Fruit fly (Drosophila melanogaster): Measurements from ENCODE around the gene ERR.
A peak's percentile ranks its signal among the peaks of the same experiment; 100 is the strongest.

ERR gene

dm6 chr3L:8175818-8176217 lies 10.7 kb downstream of the ERR start, which contains the start of gene RecQ4 (continued):
- TF ChIP-seq Opbp (GFP tag; IDR thresholded peaks at IDR 0.05; ENCODE audit: partially characterized antibody), result peak; percentile 53; the same call in 1 of the 3 replicates
- TF ChIP-seq trem (tag; optimal IDR thresholded peaks at IDR 0.05), result peak; percentile 36
- TF ChIP-seq pnt (GFP tag; optimal IDR thresholded peaks at IDR 0.05), result no peak
- no peak for TF ChIP-seq CG13123 (GFP tag; optimal IDR thresholded peaks at IDR 0.05)
- TF ChIP-seq bowl (GFP tag; IDR thresholded peaks at IDR 0.05), result no peak
- no peak for TF ChIP-seq hkb (optimal IDR thresholded peaks at IDR 0.05)
- TF ChIP-seq hkb (GFP tag; IDR thresholded peaks at IDR 0.05), result no peak
- no peak for TF ChIP-seq ap (GFP tag; IDR thresholded peaks at IDR 0.05)
- TF ChIP-seq tx (GFP tag; optimal IDR thresholded peaks at IDR 0.05), result no peak
- TF ChIP-seq tap (tag; optimal IDR thresholded peaks at IDR 0.05), result no peak
- no peak for TF ChIP-seq corto (GFP tag; optimal IDR thresholded peaks at IDR 0.05)
- no peak for TF ChIP-seq ssp (GFP tag; IDR thresholded peaks at IDR 0.05)
- no peak for TF ChIP-seq CG31441 (GFP tag; IDR thresholded peaks at IDR 0.05)
- TF ChIP-seq CG11696 (GFP tag; IDR thresholded peaks at IDR 0.05), result no peak
- TF ChIP-seq E2f2 (GFP tag; IDR thresholded peaks at IDR 0.05), result peak; percentile 97
- TF ChIP-seq sr (GFP tag; IDR thresholded peaks at IDR 0.05), result no peak
- TF ChIP-seq CG17361 (GFP tag; IDR thresholded peaks at IDR 0.05), result no peak
- TF ChIP-seq CG16813 (GFP tag; IDR thresholded peaks at IDR 0.05; ENCODE audit: partially characterized antibody), result peak; percentile 58
- TF ChIP-seq dysf (GFP tag; IDR thresholded peaks at IDR 0.05), result no peak
- no peak for TF ChIP-seq Dref (GFP tag; IDR thresholded peaks at IDR 0.05)
- TF ChIP-seq CG18262 (tag; optimal IDR thresholded peaks at IDR 0.05), result no peak
- TF ChIP-seq CG5180 (GFP tag; optimal IDR thresholded peaks at IDR 0.05), result no peak
- no peak for TF ChIP-seq slbo (GFP tag; IDR thresholded peaks at IDR 0.05)
- TF ChIP-seq dimm (GFP tag; IDR thresholded peaks at IDR 0.05), result no peak
- TF ChIP-seq abd-A (tag; optimal IDR thresholded peaks at IDR 0.05), result no peak
- no peak for TF ChIP-seq CG10274 (GFP tag; optimal IDR thresholded peaks at IDR 0.05)
- no peak for TF ChIP-seq Xbp1 (GFP tag; optimal IDR thresholded peaks at IDR 0.05)
- no peak for TF ChIP-seq dati (GFP tag; IDR thresholded peaks at IDR 0.05)
- TF ChIP-seq salm (tag; optimal IDR thresholded peaks at IDR 0.05), result no peak
- no peak for TF ChIP-seq mam (GFP tag; optimal IDR thresholded peaks at IDR 0.05)
- TF ChIP-seq CG17829 (tag; optimal IDR thresholded peaks at IDR 0.05), result no peak
- no peak for TF ChIP-seq jigr1 (GFP tag; IDR thresholded peaks at IDR 0.05)
- TF ChIP-seq bcd (GFP tag; optimal IDR thresholded peaks at IDR 0.05), result no peak
- no peak for TF ChIP-seq tll (GFP tag; optimal IDR thresholded peaks at IDR 0.05)
- TF ChIP-seq z (GFP tag; IDR thresholded peaks at IDR 0.05), result no peak
- TF ChIP-seq eve (GFP tag; optimal IDR thresholded peaks at IDR 0.05), result no peak
- TF ChIP-seq CG10209 (GFP tag; optimal IDR thresholded peaks at IDR 0.05), result no peak
- TF ChIP-seq Ada2b (GFP tag; IDR thresholded peaks at IDR 0.05), result no peak
- TF ChIP-seq Chrac-16 (GFP tag; optimal IDR thresholded peaks at IDR 0.05), result no peak
- no peak for TF ChIP-seq cato (GFP tag; optimal IDR thresholded peaks at IDR 0.05; ENCODE audit: borderline replicate concordance)
- TF ChIP-seq CG12391 (tag; optimal IDR thresholded peaks at IDR 0.05), result no peak
- no peak for TF ChIP-seq Doc2 (GFP tag; IDR thresholded peaks at IDR 0.05)
- no peak for TF ChIP-seq CG13775 (GFP tag; optimal IDR thresholded peaks at IDR 0.05)
- no peak for TF ChIP-seq CG15696 (tag; optimal IDR thresholded peaks at IDR 0.05)
- no peak for TF ChIP-seq CG17359 (tag; optimal IDR thresholded peaks at IDR 0.05)
- TF ChIP-seq Tbp (GFP tag; optimal IDR thresholded peaks at IDR 0.05), result no peak
- no peak for TF ChIP-seq CG10959 (GFP tag; IDR thresholded peaks at IDR 0.05)
- TF ChIP-seq gcm (GFP tag; optimal IDR thresholded peaks at IDR 0.05), result no peak
- TF ChIP-seq CG7928 (GFP tag; optimal IDR thresholded peaks at IDR 0.05), result no peak
- TF ChIP-seq fd96Cb (tag; optimal IDR thresholded peaks at IDR 0.05), result no peak
- TF ChIP-seq Trl (optimal IDR thresholded peaks at IDR 0.05), result no peak
- TF ChIP-seq Trl (GFP tag; optimal IDR thresholded peaks at IDR 0.05), result no peak
- no peak for TF ChIP-seq shn (GFP tag; optimal IDR thresholded peaks at IDR 0.05)

Data from whole organism, embryonic.